Worm (Caenorhabditis elegans) whole organism, L4 larva: Measurements from ENCODE around the gene lev-8.
A peak's percentile ranks its signal among the peaks of the same experiment; 100 is the strongest.

Source experiments
- F26F4.8 ChIP-seq: fragments of 200-800 bp; sonication (Bioruptor generic); conservative IDR thresholded peaks from 2 replicates; pipeline ENCODE4 v1.3.6; 2022; ENCODE audit warnings: missing genetic modification characterization, missing compliant biosample characterization
- F37D6.2 ChIP-seq: sonication (generic microtip); optimal IDR thresholded peaks from 2 replicates; lab custom pipeline; 2016; ENCODE audit warnings: mild to moderate bottlenecking, missing genetic modification characterization, missing compliant biosample characterization
- F44E2.7 ChIP-seq: fragments of 200-800 bp; sonication (Bioruptor generic); IDR thresholded peaks from 2 replicates; pipeline ENCODE4 v2.1.2; 2022; ENCODE audit warnings: missing genetic modification characterization, missing compliant biosample characterization
- T26A8.4 ChIP-seq: fragments of 200-800 bp; sonication (Bioruptor generic); IDR thresholded peaks from 2 replicates; pipeline ENCODE4 v1.3.6; 2022; ENCODE audit warnings: missing genetic modification characterization, missing compliant biosample characterization
- Y105C5A.15 ChIP-seq: fragments of 200-800 bp; sonication (Bioruptor generic); IDR thresholded peaks from 2 replicates; pipeline ENCODE4 v1.3.6; 2022; ENCODE audit warnings: missing genetic modification characterization, missing compliant biosample characterization
- ZK546.5 ChIP-seq, 2 experiments: sonication (generic microtip); optimal IDR thresholded peaks; 2 replicates each; lab custom pipeline; 2017; ENCODE audit warnings: missing biosample characterization in 2 of 2, missing genetic modification characterization in 2 of 2
- aha-1 ChIP-seq: fragments of 150-350 bp; peaks from one replicate; lab custom pipeline; 2014; ENCODE audit warnings: missing biosample characterization, missing genetic modification characterization
- ceh-20 ChIP-seq: fragments of 200-800 bp; sonication (Bioruptor generic); IDR thresholded peaks from 2 replicates; pipeline ENCODE4 v1.3.6; 2022; ENCODE audit warnings: missing genetic modification reagents, missing genetic modification characterization, missing compliant biosample characterization
- ceh-28 ChIP-seq: fragments of 150-350 bp; optimal IDR thresholded peaks from 2 replicates; lab custom pipeline; 2014; ENCODE audit warnings: missing biosample characterization, missing genetic modification reagents, missing genetic modification characterization
- ceh-32 ChIP-seq: sonication (generic microtip); optimal IDR thresholded peaks from 2 replicates; lab custom pipeline; 2016; ENCODE audit warnings: mild to moderate bottlenecking, missing genetic modification characterization, missing compliant biosample characterization; ENCODE audit not compliant: poor library complexity
- ceh-44 ChIP-seq: fragments of 200-800 bp; sonication (Bioruptor generic); IDR thresholded peaks from 2 replicates; pipeline ENCODE4 v1.3.6; 2022; ENCODE audit warnings: missing genetic modification reagents, missing genetic modification characterization, missing compliant biosample characterization
- ceh-62 ChIP-seq: sonication (generic microtip); optimal IDR thresholded peaks from 2 replicates; lab custom pipeline; 2017; ENCODE audit warnings: missing biosample characterization, missing genetic modification characterization
- ceh-82 ChIP-seq: sonication (generic microtip); optimal IDR thresholded peaks from 2 replicates; lab custom pipeline; 2017; ENCODE audit warnings: missing biosample characterization, missing genetic modification characterization
- ces-1 ChIP-seq: fragments of 150-350 bp; sonication (generic microtip); optimal IDR thresholded peaks from 4 replicates; lab custom pipeline; 2014; ENCODE audit warnings: missing biosample characterization, missing genetic modification reagents, missing genetic modification characterization
- cey-2 ChIP-seq: sonication (generic microtip); optimal IDR thresholded peaks from 3 replicates; lab custom pipeline; 2017; ENCODE audit warnings: missing genetic modification characterization, mild to moderate bottlenecking, missing compliant biosample characterization, antibody characterized with exemption, borderline replicate concordance; ENCODE audit not compliant: insufficient read depth
- ctbp-1 ChIP-seq: fragments of 200-800 bp; sonication (Bioruptor generic); IDR thresholded peaks from 2 replicates; pipeline ENCODE4 v1.3.6; 2022; ENCODE audit warnings: missing genetic modification reagents, missing genetic modification characterization, missing compliant biosample characterization
- daf-16 ChIP-seq, 3 experiments: sonication (generic microtip); optimal IDR thresholded peaks; 2 replicates each; lab custom pipeline; 2016 to 2017; ENCODE audit warnings: missing genetic modification characterization in 3 of 3, missing genetic modification reagents in 3 of 3, mild to moderate bottlenecking in 2 of 3, missing compliant biosample characterization in 2 of 3, missing biosample characterization in 1 of 3, moderate library complexity in 1 of 3
- dmd-6 ChIP-seq: fragments of 200-800 bp; sonication (Bioruptor generic); IDR thresholded peaks from 2 replicates; pipeline ENCODE4 v1.3.6; 2022; ENCODE audit warnings: missing genetic modification reagents, missing genetic modification characterization, missing compliant biosample characterization
- dve-1 ChIP-seq: sonication (generic microtip); optimal IDR thresholded peaks from 2 replicates; lab custom pipeline; 2017; ENCODE audit warnings: antibody characterized with exemption, mild to moderate bottlenecking, missing genetic modification characterization, missing compliant biosample characterization; ENCODE audit not compliant: insufficient read depth
- egl-27 ChIP-seq: sonication (generic microtip); optimal IDR thresholded peaks from 3 replicates; lab custom pipeline; 2017; ENCODE audit warnings: missing biosample characterization, missing genetic modification reagents, missing genetic modification characterization
- fkh-10 ChIP-seq: fragments of 150-350 bp; optimal IDR thresholded peaks from 2 replicates; lab custom pipeline; 2014; ENCODE audit warnings: missing biosample characterization, missing genetic modification reagents, missing genetic modification characterization
- hlh-11 ChIP-seq: fragments of 200-800 bp; sonication (Bioruptor generic); optimal IDR thresholded peaks from 2 replicates; lab custom pipeline; 2018; ENCODE audit warnings: mild to moderate bottlenecking, missing genetic modification characterization, missing compliant biosample characterization
- hlh-30 ChIP-seq: sonication (generic microtip); optimal IDR thresholded peaks from 2 replicates; lab custom pipeline; 2017; ENCODE audit warnings: antibody characterized with exemption, mild to moderate bottlenecking, missing genetic modification characterization, missing compliant biosample characterization; ENCODE audit not compliant: insufficient read depth
- hmg-1.1 ChIP-seq: fragments of 200-800 bp; sonication (Bioruptor generic); IDR thresholded peaks from 2 replicates; pipeline ENCODE4 v1.3.6; 2022; ENCODE audit warnings: missing genetic modification reagents, missing genetic modification characterization, missing compliant biosample characterization
- jun-1 ChIP-seq: fragments of 150-350 bp; optimal IDR thresholded peaks from 2 replicates; lab custom pipeline; 2014; ENCODE audit warnings: missing biosample characterization, missing genetic modification reagents, missing genetic modification characterization
- lin-1 ChIP-seq: fragments of 200-800 bp; sonication (Bioruptor generic); IDR thresholded peaks from 2 replicates; pipeline ENCODE4 v1.3.6; 2022; ENCODE audit warnings: missing genetic modification reagents, missing genetic modification characterization, missing compliant biosample characterization
- lin-13 ChIP-seq: fragments of 150-350 bp; optimal IDR thresholded peaks from 2 replicates; lab custom pipeline; 2014; ENCODE audit warnings: missing biosample characterization, missing genetic modification reagents, missing genetic modification characterization
- lin-38 ChIP-seq: fragments of 200-800 bp; sonication (Bioruptor generic); IDR thresholded peaks from 2 replicates; pipeline ENCODE4 v1.3.6; 2022; ENCODE audit warnings: missing genetic modification reagents, missing genetic modification characterization, missing compliant biosample characterization
- mes-2 ChIP-seq: sonication (generic microtip); optimal IDR thresholded peaks from 2 replicates; lab custom pipeline; 2016; ENCODE audit warnings: missing genotype, mild to moderate bottlenecking, missing genetic modification characterization, missing compliant biosample characterization; ENCODE audit not compliant: poor library complexity, severe bottlenecking
- nhr-41 ChIP-seq: fragments of 200-800 bp; sonication (Bioruptor generic); IDR thresholded peaks from 2 replicates; pipeline ENCODE4 v1.3.6; 2022; ENCODE audit warnings: missing genetic modification reagents, missing genetic modification characterization, missing compliant biosample characterization
- nhr-76 ChIP-seq: fragments of 150-350 bp; optimal IDR thresholded peaks from 2 replicates; lab custom pipeline; 2014; ENCODE audit warnings: missing biosample characterization, missing genetic modification characterization
- pha-4 ChIP-seq, 2 experiments: fragments of 150-350 bp in 1 of 2; fragments of 200-800 bp in 1 of 2; sonication (Bioruptor generic) in 1 of 2; IDR thresholded peaks in 1 of 2; optimal IDR thresholded peaks in 1 of 2; 2 replicates each; pipeline versions ENCODE4 v1.3.6 to Lab custom; 2014 to 2022; ENCODE audit warnings: missing genetic modification characterization in 2 of 2, missing genetic modification reagents in 2 of 2, missing biosample characterization in 1 of 2, missing compliant biosample characterization in 1 of 2
- pqm-1 ChIP-seq: sonication (generic microtip); optimal IDR thresholded peaks from 2 replicates; lab custom pipeline; 2017; ENCODE audit warnings: missing biosample characterization, missing genetic modification characterization
- skn-1 ChIP-seq: fragments of 150-350 bp; optimal IDR thresholded peaks from 2 replicates; lab custom pipeline; 2014; ENCODE audit warnings: missing biosample characterization, missing genetic modification characterization
- tra-1 ChIP-seq: fragments of 200-800 bp; sonication (Bioruptor generic); IDR thresholded peaks from 2 replicates; pipeline ENCODE4 v1.3.6; 2022; ENCODE audit warnings: missing genetic modification reagents, missing genetic modification characterization, missing compliant biosample characterization
- unc-62 ChIP-seq, 3 experiments: fragments of 150-350 bp in 1 of 3; sonication (generic microtip); optimal IDR thresholded peaks in 2 of 3; peaks in 1 of 3; 1 replicate in 1 of 3; 2 replicates in 2 of 3; lab custom pipeline; 2014 to 2017; ENCODE audit warnings: missing biosample characterization in 3 of 3, missing genetic modification characterization in 3 of 3, missing genetic modification reagents in 3 of 3, missing genotype in 1 of 3
- vab-7 ChIP-seq: fragments of 200-800 bp; sonication (Bioruptor generic); IDR thresholded peaks from 2 replicates; pipeline ENCODE4 v1.3.6; 2022; ENCODE audit warnings: missing genetic modification reagents, missing genetic modification characterization, missing compliant biosample characterization
- ztf-7 ChIP-seq: fragments of 150-350 bp; optimal IDR thresholded peaks from 2 replicates; lab custom pipeline; 2014; ENCODE audit warnings: missing biosample characterization, missing genetic modification characterization

The lev-8 gene

ce11 chrX:11563663-11564062 is 2.9 kb downstream of the lev-8 start, which contains the start of gene trpp-9 (continued):
- TF ChIP-seq F26F4.8 (GFP tag; lab: Robert Waterston, UW) (no peak), ceh-28 (tag; lab: Kevin White, UChicago) (no peak), T26A8.4 (GFP tag; lab: Robert Waterston, UW) (no peak), ZK546.5 (tag; optimal IDR thresholded peaks at IDR 0.05; lab: Kevin White, UChicago) (no peak), skn-1 (tag; lab: Kevin White, UChicago) (no peak), F37D6.2 (no peak), cey-2 (tag; lab: Kevin White, UChicago) (peak; percentile 22), ceh-32 (tag; lab: Kevin White, UChicago) (no peak), pqm-1 (tag; lab: Kevin White, UChicago) (no peak), nhr-41 (no peak), vab-7 (GFP tag; lab: Robert Waterston, UW) (no peak), lin-1 (GFP tag; lab: Robert Waterston, UW) (no peak), daf-16 (GFP tag; optimal IDR thresholded peaks at IDR 0.05; lab: Kevin White, UChicago) (peak in 1 of 2 experiments; percentile 7), daf-16 (tag; optimal IDR thresholded peaks at IDR 0.05; lab: Kevin White, UChicago) (no peak), ceh-82 (tag; lab: Kevin White, UChicago) (no peak), F44E2.7 (no peak), lin-38 (GFP tag; lab: Robert Waterston, UW) (no peak), dve-1 (tag; lab: Kevin White, UChicago) (peak; percentile 47), tra-1 (GFP tag; lab: Robert Waterston, UW) (no peak), jun-1 (tag; lab: Kevin White, UChicago) (no peak), dmd-6 (GFP tag; lab: Robert Waterston, UW) (peak; percentile 50; the same call in 1 of the 2 replicates), hlh-11 (tag; lab: Kevin White, UChicago) (peak; percentile 71)

ce11 chrX:11569744-11570359 is 9.1 kb downstream of the lev-8 start:
- TF ChIP-seq mes-2 (tag; lab: Kevin White, UChicago) (no peak), ces-1 (GFP tag; lab: Kevin White, UChicago) (peak; percentile 23), egl-27 (tag; lab: Kevin White, UChicago) (no peak), pha-4 (GFP tag; IDR thresholded peaks at IDR 0.05; lab: Robert Waterston, UW) (no peak), pha-4 (tag; optimal IDR thresholded peaks at IDR 0.05; lab: Kevin White, UChicago) (no peak), ceh-20 (GFP tag; lab: Robert Waterston, UW) (no peak), ceh-62 (no peak), nhr-76 (tag; lab: Kevin White, UChicago) (no peak), ceh-44 (GFP tag; lab: Robert Waterston, UW) (no peak), fkh-10 (GFP tag; lab: Kevin White, UChicago) (peak; percentile 78), ZK546.5 (tag; optimal IDR thresholded peaks at IDR 0.05; lab: Kevin White, UChicago) (no peak), lin-13 (GFP tag; lab: Kevin White, UChicago) (no peak), unc-62 (GFP tag; optimal IDR thresholded peaks at IDR 0.05 in 1 of 2; lab: Kevin White, UChicago) (peak in 1 of 2 experiments; percentile 6), unc-62 (tag; optimal IDR thresholded peaks at IDR 0.05; lab: Kevin White, UChicago) (no peak), aha-1 (peak; percentile 50), hlh-11 (tag; lab: Kevin White, UChicago) (no peak), Y105C5A.15 (GFP tag; lab: Robert Waterston, UW) (no peak), ctbp-1 (GFP tag; lab: Robert Waterston, UW) (no peak)
- TF ChIP-seq, all 104 proteins: peak for 4

ce11 chrX:11571714-11572113 is 11.0 kb downstream of the lev-8 start:
- 0 out of 2 replicates have a peak, but pooled peaks have one; percentile 49 for TF ChIP-seq ctbp-1 (GFP tag; lab: Robert Waterston, UW)
- peak; percentile 47 for TF ChIP-seq hlh-30
- TF ChIP-seq daf-16 (GFP tag; optimal IDR thresholded peaks at IDR 0.05; lab: Kevin White, UChicago): no peak
- no peak for TF ChIP-seq daf-16 (tag; optimal IDR thresholded peaks at IDR 0.05; lab: Kevin White, UChicago)
- 0 out of 2 replicates have a peak, but pooled peaks have one; percentile 16 for TF ChIP-seq hmg-1.1
- no peak for TF ChIP-seq ztf-7 (tag; lab: Kevin White, UChicago)
- TF ChIP-seq, all 104 proteins: peak for 3
